Fruit fly (Drosophila melanogaster): ENCODE measurements around the gene emei.

DNA sequence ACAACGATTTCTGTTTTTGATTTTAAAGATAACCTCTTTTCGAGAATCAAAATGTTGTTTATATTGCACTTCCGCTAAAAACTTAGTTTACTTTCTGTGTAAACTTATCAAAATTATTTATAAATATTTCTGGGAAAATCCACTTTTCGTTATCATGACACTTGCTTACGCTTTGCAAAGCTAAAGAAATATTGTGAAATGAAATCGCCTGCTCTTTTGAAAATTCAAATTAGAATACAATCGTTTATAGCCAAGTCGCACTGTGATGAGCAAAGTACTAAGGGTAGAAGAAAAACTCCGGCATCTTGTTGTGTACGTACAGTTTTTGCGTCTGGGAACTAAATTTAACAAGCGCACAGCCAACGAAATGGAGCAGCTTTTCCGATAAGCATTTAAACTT lies 14.9 kb downstream of the emei start:
- TF ChIP-seq EcR (GFP tag; optimal IDR thresholded peaks at IDR 0.05) (no peak), Dll (optimal IDR thresholded peaks at IDR 0.05) (no peak), usp (GFP tag; optimal IDR thresholded peaks at IDR 0.05) (no peak), pan (optimal IDR thresholded peaks at IDR 0.05) (no peak), CG8478 (optimal IDR thresholded peaks at IDR 0.05) (no peak), psq (optimal IDR thresholded peaks at IDR 0.05) (no peak)

Data from whole organism.